Fruit fly (Drosophila melanogaster) whole organism, prepupa: Measurements from ENCODE around the gene CG4822.

ENCODE experiments used
- CG10631 ChIP-seq: fragments of 200-800 bp; sonication (Bioruptor generic); optimal IDR thresholded peaks from 2 replicates; lab custom pipeline; 2016; ENCODE audit warnings: missing biosample characterization, missing genetic modification characterization
- CG10669 ChIP-seq: fragments of 200-800 bp; sonication (Bioruptor generic); optimal IDR thresholded peaks from 3 replicates; lab custom pipeline; 2018; ENCODE audit warnings: missing biosample characterization, mild to moderate bottlenecking, missing genetic modification characterization, moderate library complexity
- CG11294 ChIP-seq: fragments of 200-800 bp; sonication (Bioruptor generic); IDR thresholded peaks from 2 replicates; pipeline ENCODE4 v1.3.6; 2022; ENCODE audit warnings: missing biosample characterization, missing genetic modification characterization
- CG1621 ChIP-seq: fragments of 200-800 bp; sonication (Bioruptor generic); optimal IDR thresholded peaks from 3 replicates; lab custom pipeline; 2018; ENCODE audit warnings: missing biosample characterization, mild to moderate bottlenecking, missing genetic modification characterization
- CG3032 ChIP-seq: fragments of 200-800 bp; optimal IDR thresholded peaks from 2 replicates; lab custom pipeline; 2019; ENCODE audit warnings: missing biosample characterization, mild to moderate bottlenecking, missing genetic modification characterization, moderate library complexity
- CG32006 ChIP-seq: fragments of 200-800 bp; sonication (Bioruptor generic); optimal IDR thresholded peaks from 3 replicates; lab custom pipeline; 2017; ENCODE audit warnings: missing biosample characterization, mild to moderate bottlenecking, missing genetic modification characterization
- CG34406 ChIP-seq: fragments of 200-800 bp; sonication (Bioruptor generic); optimal IDR thresholded peaks from 3 replicates; lab custom pipeline; 2016; ENCODE audit warnings: missing biosample characterization, missing genetic modification characterization
- CG3919 ChIP-seq: fragments of 200-800 bp; sonication (Bioruptor generic); optimal IDR thresholded peaks from 3 replicates; lab custom pipeline; 2016; ENCODE audit warnings: missing biosample characterization, missing genetic modification characterization
- CG6163 ChIP-seq: fragments of 200-800 bp; sonication (Bioruptor generic); IDR thresholded peaks from 3 replicates; pipeline ENCODE4 v1.3.6; 2022; ENCODE audit warnings: missing biosample characterization, missing genetic modification characterization
- CG6276 ChIP-seq: fragments of 200-800 bp; sonication (Bioruptor generic); optimal IDR thresholded peaks from 2 replicates; lab custom pipeline; 2017; ENCODE audit warnings: missing biosample characterization, mild to moderate bottlenecking, missing genetic modification characterization
- CG6792 ChIP-seq: fragments of 200-800 bp; sonication (Bioruptor generic); optimal IDR thresholded peaks from 3 replicates; lab custom pipeline; 2016; ENCODE audit warnings: missing biosample characterization, missing genetic modification characterization
- CG6854 ChIP-seq: fragments of 200-800 bp; sonication (Bioruptor generic); optimal IDR thresholded peaks from 2 replicates; lab custom pipeline; 2017; ENCODE audit warnings: missing biosample characterization, mild to moderate bottlenecking, missing genetic modification characterization
- CG8119 ChIP-seq: fragments of 200-800 bp; sonication (Bioruptor generic); IDR thresholded peaks from 3 replicates; pipeline ENCODE4 v1.3.6; 2022; ENCODE audit warnings: missing biosample characterization, missing genetic modification characterization
- CG8632 ChIP-seq: fragments of 200-800 bp; sonication (Bioruptor generic); optimal IDR thresholded peaks from 3 replicates; lab custom pipeline; 2016; ENCODE audit warnings: missing biosample characterization, missing genetic modification characterization
- CG9139 ChIP-seq: fragments of 200-800 bp; sonication (Bioruptor generic); optimal IDR thresholded peaks from 3 replicates; lab custom pipeline; 2017; ENCODE audit warnings: missing biosample characterization, mild to moderate bottlenecking, missing genetic modification characterization
- Eip75B ChIP-seq: fragments of 200-800 bp; sonication (Bioruptor generic); optimal IDR thresholded peaks from 3 replicates; lab custom pipeline; 2016; ENCODE audit warnings: missing biosample characterization, missing genetic modification characterization
- Eip78C ChIP-seq: fragments of 200-800 bp; sonication (Bioruptor generic); peaks from one replicate; lab custom pipeline; 2016; ENCODE audit warnings: missing biosample characterization, missing genetic modification characterization
- Ets21C ChIP-seq: fragments of 200-800 bp; sonication (Bioruptor generic); optimal IDR thresholded peaks from 3 replicates; lab custom pipeline; 2016; ENCODE audit warnings: missing biosample characterization, missing genetic modification characterization
- Ets96B ChIP-seq: fragments of 200-800 bp; optimal IDR thresholded peaks from 2 replicates; lab custom pipeline; 2019; ENCODE audit warnings: missing biosample characterization, mild to moderate bottlenecking, missing genetic modification characterization, moderate library complexity
- Gug ChIP-seq: fragments of 200-800 bp; sonication (Bioruptor generic); IDR thresholded peaks from 2 replicates; pipeline ENCODE4 v1.3.6; 2022; ENCODE audit warnings: missing biosample characterization, missing genetic modification characterization
- Hr38 ChIP-seq: sonication (Bioruptor generic); optimal IDR thresholded peaks from 2 replicates; lab custom pipeline; 2016; ENCODE audit warnings: missing biosample characterization, missing genetic modification characterization
- Hr39 ChIP-seq: fragments of 200-800 bp; sonication (Bioruptor generic); optimal IDR thresholded peaks from 2 replicates; lab custom pipeline; 2016; ENCODE audit warnings: missing biosample characterization, missing genetic modification characterization
- Lpt ChIP-seq: fragments of 200-800 bp; sonication (Bioruptor generic); optimal IDR thresholded peaks from 3 replicates; lab custom pipeline; 2016; ENCODE audit warnings: missing biosample characterization, missing genetic modification characterization
- Met ChIP-seq: fragments of 200-800 bp; sonication (Bioruptor generic); optimal IDR thresholded peaks from 3 replicates; lab custom pipeline; 2016; ENCODE audit warnings: missing biosample characterization, missing genetic modification characterization
- Smox ChIP-seq: fragments of 200-800 bp; sonication (Bioruptor generic); optimal IDR thresholded peaks from 3 replicates; lab custom pipeline; 2016; ENCODE audit warnings: missing biosample characterization, missing genetic modification characterization
- Sox102F ChIP-seq: fragments of 200-800 bp; sonication (Bioruptor generic); optimal IDR thresholded peaks from 2 replicates; lab custom pipeline; 2016; ENCODE audit warnings: missing biosample characterization, mild to moderate bottlenecking, missing genetic modification characterization
- Sox14 ChIP-seq: fragments of 200-800 bp; sonication (Bioruptor generic); optimal IDR thresholded peaks from 3 replicates; lab custom pipeline; 2016; ENCODE audit warnings: missing biosample characterization, missing genetic modification characterization
- Sox15 ChIP-seq: fragments of 200-800 bp; sonication (Bioruptor generic); optimal IDR thresholded peaks from 3 replicates; lab custom pipeline; 2016; ENCODE audit warnings: missing biosample characterization, missing genetic modification characterization
- achi ChIP-seq: fragments of 200-800 bp; sonication (Bioruptor generic); optimal IDR thresholded peaks from 3 replicates; lab custom pipeline; 2016; ENCODE audit warnings: missing biosample characterization, missing genetic modification characterization
- acj6 ChIP-seq: fragments of 200-800 bp; sonication (Bioruptor generic); optimal IDR thresholded peaks from 3 replicates; lab custom pipeline; 2016; ENCODE audit warnings: missing biosample characterization, missing genetic modification characterization
- cyc ChIP-seq: fragments of 200-800 bp; sonication (Bioruptor generic); optimal IDR thresholded peaks from 3 replicates; lab custom pipeline; 2016; ENCODE audit warnings: missing biosample characterization, missing genetic modification characterization
- dac ChIP-seq: fragments of 200-800 bp; sonication (Bioruptor generic); optimal IDR thresholded peaks from 2 replicates; lab custom pipeline; 2017; ENCODE audit warnings: missing biosample characterization, mild to moderate bottlenecking, missing genetic modification characterization
- eg ChIP-seq: fragments of 200-800 bp; sonication (Bioruptor generic); IDR thresholded peaks from 3 replicates; pipeline ENCODE4 v1.3.6; 2022; ENCODE audit warnings: missing biosample characterization, missing genetic modification characterization
- esn ChIP-seq: fragments of 200-800 bp; sonication (Bioruptor generic); optimal IDR thresholded peaks from 2 replicates; lab custom pipeline; 2016; ENCODE audit warnings: missing biosample characterization, mild to moderate bottlenecking, missing genetic modification characterization, moderate library complexity
- fd59A ChIP-seq: fragments of 200-800 bp; sonication (Bioruptor generic); optimal IDR thresholded peaks from 2 replicates; lab custom pipeline; 2017; ENCODE audit warnings: missing biosample characterization, mild to moderate bottlenecking, missing genetic modification characterization, missing genetic modification reagents
- fkh ChIP-seq: fragments of 200-800 bp; sonication (Bioruptor generic); optimal IDR thresholded peaks from 3 replicates; lab custom pipeline; 2017; ENCODE audit warnings: missing biosample characterization, mild to moderate bottlenecking, missing genetic modification characterization, moderate library complexity
- lz ChIP-seq: fragments of 200-800 bp; sonication (Bioruptor generic); optimal IDR thresholded peaks from 3 replicates; lab custom pipeline; 2016; ENCODE audit warnings: missing biosample characterization, missing genetic modification characterization
- pdm3 ChIP-seq: fragments of 200-800 bp; sonication (Bioruptor generic); optimal IDR thresholded peaks from 3 replicates; lab custom pipeline; 2016; ENCODE audit warnings: missing biosample characterization, missing genetic modification characterization
- spab ChIP-seq: fragments of 200-800 bp; sonication (Bioruptor generic); optimal IDR thresholded peaks from 2 replicates; lab custom pipeline; 2017; ENCODE audit warnings: missing biosample characterization, mild to moderate bottlenecking, missing genetic modification characterization, missing genetic modification reagents
- ss ChIP-seq, 2 experiments: fragments of 200-800 bp; sonication (Bioruptor generic); optimal IDR thresholded peaks; 2 replicates in 1 of 2; 3 replicates in 1 of 2; lab custom pipeline; 2017 to 2018; ENCODE audit warnings: mild to moderate bottlenecking in 2 of 2, missing biosample characterization in 2 of 2, missing genetic modification characterization in 2 of 2, moderate library complexity in 1 of 2
- svp ChIP-seq: fragments of 200-800 bp; sonication (Bioruptor generic); peaks from one replicate; lab custom pipeline; 2016; ENCODE audit warnings: missing biosample characterization, missing genetic modification characterization
- vri ChIP-seq: fragments of 200-800 bp; sonication (Bioruptor generic); optimal IDR thresholded peaks from 3 replicates; lab custom pipeline; 2016; ENCODE audit warnings: missing biosample characterization, mild to moderate bottlenecking, missing genetic modification characterization

Gene CG4822

dm6 chr2L:138063-138462 lies 16.5 kb upstream of the CG4822 start:
- TF ChIP-seq vri (no peak), fkh (GFP tag; lab: Kevin White, UChicago) (no peak), Sox102F (no peak), Lpt (GFP tag; lab: Kevin White, UChicago) (no peak), CG6276 (no peak), Eip78C (GFP tag; lab: Kevin White, UChicago) (peak; percentile 38), svp (GFP tag; lab: Kevin White, UChicago) (peak; percentile 16), Eip75B (GFP tag; lab: Kevin White, UChicago) (no peak)

dm6 chr2L:136747-137709 lies 15.5 kb upstream of the CG4822 start:
- TF ChIP-seq svp (GFP tag; lab: Kevin White, UChicago), result peak; percentile 94
- peak; percentile 2 for TF ChIP-seq Sox102F
- peak; percentile 23 for TF ChIP-seq fkh (GFP tag; lab: Kevin White, UChicago)
- peak; percentile 67 for TF ChIP-seq vri
- TF ChIP-seq CG6854 (GFP tag; lab: Kevin White, UChicago), result peak; percentile 38
- TF ChIP-seq Hr39 (GFP tag; lab: Kevin White, UChicago), result no peak
- no peak for TF ChIP-seq Gug
- TF ChIP-seq Met (GFP tag; lab: Kevin White, UChicago), result peak; percentile 36
- TF ChIP-seq spab, result no peak
- peak; percentile 15 for TF ChIP-seq esn (GFP tag; lab: Kevin White, UChicago)

dm6 chr2L:136131-136426 lies 14.5 kb upstream of the CG4822 start:
- peak; percentile 93 for TF ChIP-seq svp (GFP tag; lab: Kevin White, UChicago)
- TF ChIP-seq Ets96B (tag; lab: Kevin White, UChicago), result no peak
- no peak for TF ChIP-seq Lpt (GFP tag; lab: Kevin White, UChicago)
- TF ChIP-seq pdm3 (GFP tag; lab: Kevin White, UChicago), result no peak
- TF ChIP-seq vri, result peak; percentile 32
- TF ChIP-seq Eip78C (GFP tag; lab: Kevin White, UChicago), result peak; percentile 34
- TF ChIP-seq CG6163 (GFP tag; lab: Robert Waterston, UW), result no peak
- TF ChIP-seq CG8119 (GFP tag; lab: Robert Waterston, UW), result no peak

dm6 chr2L:135383-136130 lies 14.0 kb upstream of the CG4822 start:
- no peak for TF ChIP-seq Ets21C (GFP tag; lab: Kevin White, UChicago)
- TF ChIP-seq dac, result no peak
- TF ChIP-seq achi, result no peak
- TF ChIP-seq CG34406 (GFP tag; lab: Kevin White, UChicago), result no peak
- no peak for TF ChIP-seq Smox (GFP tag; lab: Kevin White, UChicago)
- no peak for TF ChIP-seq Sox14 (GFP tag; lab: Kevin White, UChicago)
- TF ChIP-seq fd59A (GFP tag; lab: Kevin White, UChicago), result no peak
- TF ChIP-seq Met (GFP tag; lab: Kevin White, UChicago), result no peak
- no peak for TF ChIP-seq Sox102F
- TF ChIP-seq svp (GFP tag; lab: Kevin White, UChicago), result peak; percentile 98
- TF ChIP-seq esn (GFP tag; lab: Kevin White, UChicago), result no peak
- no peak for TF ChIP-seq CG3032 (tag; lab: Kevin White, UChicago)
- TF ChIP-seq CG1621 (tag; lab: Kevin White, UChicago), result peak; percentile 36
- no peak for TF ChIP-seq CG6163 (GFP tag; lab: Robert Waterston, UW)
- TF ChIP-seq CG3919 (GFP tag; lab: Kevin White, UChicago), result peak; percentile 4
- no peak for TF ChIP-seq Hr38
- no peak for TF ChIP-seq CG10631 (GFP tag; lab: Kevin White, UChicago)
- TF ChIP-seq Eip78C (GFP tag; lab: Kevin White, UChicago), result peak; percentile 63
- TF ChIP-seq CG8632 (GFP tag; lab: Kevin White, UChicago), result no peak
- no peak for TF ChIP-seq cyc (GFP tag; lab: Kevin White, UChicago)
- no peak for TF ChIP-seq CG6854 (GFP tag; lab: Kevin White, UChicago)
- peak; percentile 8 to 67 for TF ChIP-seq ss (GFP tag; optimal IDR thresholded peaks at IDR 0.05; lab: Kevin White, UChicago)
- TF ChIP-seq acj6 (GFP tag; lab: Kevin White, UChicago), result no peak
- TF ChIP-seq CG9139 (GFP tag; lab: Kevin White, UChicago), result peak; percentile 47
- TF ChIP-seq CG32006 (GFP tag; lab: Kevin White, UChicago), result no peak
- no peak for TF ChIP-seq Sox15
- no peak for TF ChIP-seq CG11294 (GFP tag; lab: Robert Waterston, UW)
- TF ChIP-seq CG10669 (GFP tag; lab: Kevin White, UChicago), result no peak
- no peak for TF ChIP-seq lz (GFP tag; lab: Kevin White, UChicago)
- no peak for TF ChIP-seq vri
- TF ChIP-seq eg (GFP tag; lab: Robert Waterston, UW), result no peak
- TF ChIP-seq pdm3 (GFP tag; lab: Kevin White, UChicago), result no peak
- no peak for TF ChIP-seq CG6792 (GFP tag; lab: Kevin White, UChicago)
